Fruit fly (Drosophila melanogaster): ENCODE results near the gene hdly.

dm6 chr3R:20955119-20955518 lies 41.0 kb downstream of the hdly start:
- no peak for TF ChIP-seq Gug (GFP tag; IDR thresholded peaks at IDR 0.05)
- no peak for TF ChIP-seq Sox102F (GFP tag; optimal IDR thresholded peaks at IDR 0.05)
- no peak for TF ChIP-seq CG16779 (tag; optimal IDR thresholded peaks at IDR 0.05)
- TF ChIP-seq Hr38 (GFP tag; optimal IDR thresholded peaks at IDR 0.05), result no peak
- TF ChIP-seq eg (GFP tag; IDR thresholded peaks at IDR 0.05), result no peak
- no peak for TF ChIP-seq CG9139 (GFP tag; optimal IDR thresholded peaks at IDR 0.05)
- no peak for TF ChIP-seq fd85E (GFP tag; optimal IDR thresholded peaks at IDR 0.05)
- TF ChIP-seq CG6163 (GFP tag; IDR thresholded peaks at IDR 0.05), result no peak
